Worm (Caenorhabditis elegans): ENCODE measurements around the gene F19H6.5.
A peak's percentile ranks its signal among the peaks of the same experiment; 100 is the strongest.

F19H6.5 gene

DNA sequence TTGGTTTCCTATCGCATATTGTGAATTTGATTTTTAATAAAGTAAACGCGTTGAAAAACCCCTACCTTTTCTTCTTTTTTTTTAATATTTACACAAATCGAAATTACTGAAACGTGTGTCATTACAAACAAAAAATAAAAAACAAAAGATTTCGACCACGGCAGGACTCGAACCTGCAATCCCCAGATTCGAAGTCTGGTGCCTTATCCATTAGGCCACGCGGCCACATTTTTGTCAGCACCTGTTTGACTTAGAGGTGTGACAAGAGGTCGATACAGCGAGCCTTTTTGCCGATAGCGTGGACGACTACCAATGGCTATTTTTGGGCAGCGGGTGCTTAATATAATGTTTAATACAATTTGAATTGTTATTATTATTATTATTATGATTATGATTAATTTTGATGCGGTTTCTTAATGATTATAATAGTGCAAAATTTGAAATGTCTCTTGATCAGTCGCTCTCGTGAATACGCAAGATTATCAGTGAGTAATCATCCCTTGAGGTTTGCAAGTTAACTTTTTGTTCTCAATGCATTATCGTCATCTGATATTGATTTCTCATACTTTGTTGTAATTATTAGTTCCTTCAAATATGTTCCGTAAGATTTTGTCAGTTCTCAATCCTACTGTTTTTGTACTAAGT lies 26.7 kb downstream of the F19H6.5 start, which contains the start of gene srd-44 (continued):
- TF ChIP-seq Y48G9A.11 (GFP tag; IDR thresholded peaks at IDR 0.05) (no peak; the same call in 1 of the 2 replicates), dve-1 (tag; optimal IDR thresholded peaks at IDR 0.05; ENCODE audit: insufficient read depth) (no peak), ctbp-1 (GFP tag; IDR thresholded peaks at IDR 0.05) (no peak), fos-1 (tag; optimal IDR thresholded peaks at IDR 0.05) (no peak), ZK546.5 (tag; optimal IDR thresholded peaks at IDR 0.05) (no peak), R02D3.7 (tag; optimal IDR thresholded peaks at IDR 0.05) (no peak), nhr-111 (GFP tag; optimal IDR thresholded peaks at IDR 0.05) (no peak), mxl-2 (GFP tag; conservative IDR thresholded peaks at IDR 0.05) (no peak), zfp-2 (tag; optimal IDR thresholded peaks at IDR 0.05) (no peak), zag-1 (tag; optimal IDR thresholded peaks at IDR 0.05) (no peak), pqm-1 (tag; optimal IDR thresholded peaks at IDR 0.05) (no peak), hlh-30 (tag; optimal IDR thresholded peaks at IDR 0.05; ENCODE audit: insufficient read depth) (no peak), arid-1 (GFP tag; conservative IDR thresholded peaks at IDR 0.05) (no peak), T20F7.1 (GFP tag; optimal IDR thresholded peaks at IDR 0.05) (no peak), set-16 (GFP tag; IDR thresholded peaks at IDR 0.05) (no peak), nhr-237 (tag; optimal IDR thresholded peaks at IDR 0.05) (no peak), lir-3 (tag; optimal IDR thresholded peaks at IDR 0.05) (no peak), ceh-82 (tag; optimal IDR thresholded peaks at IDR 0.05) (no peak), unc-130 (GFP tag; optimal IDR thresholded peaks at IDR 0.05) (no peak), lin-29 (GFP tag; IDR thresholded peaks at IDR 0.05) (no peak), lsy-2 (tag; optimal IDR thresholded peaks at IDR 0.05) (no peak), lim-7 (GFP tag; IDR thresholded peaks at IDR 0.05) (no peak), spr-3 (GFP tag; optimal IDR thresholded peaks at IDR 0.05) (no peak), ztf-7 (tag; optimal IDR thresholded peaks at IDR 0.05) (no peak), nhr-28 (tag; optimal IDR thresholded peaks at IDR 0.05) (no peak), ces-1 (GFP tag; optimal IDR thresholded peaks at IDR 0.05) (no peak), ceh-32 (tag; optimal IDR thresholded peaks at IDR 0.05; ENCODE audit: poor library complexity) (no peak), dpl-1 (GFP tag; optimal IDR thresholded peaks at IDR 0.05) (no peak), lin-39 (tag; optimal IDR thresholded peaks at IDR 0.05) (no peak), tag-97 (GFP tag; IDR thresholded peaks at IDR 0.05) (no peak), mdl-1 (tag; optimal IDR thresholded peaks at IDR 0.05) (peak in 1 of 2 experiments; percentile 2), Y75B8A.6 (GFP tag; IDR thresholded peaks at IDR 0.05) (0 out of 2 replicates have a peak, but pooled peaks have one; percentile 47), nhr-6 (tag; optimal IDR thresholded peaks at IDR 0.05) (no peak), madf-5 (GFP tag; IDR thresholded peaks at IDR 0.05) (no peak), zip-2 (tag; optimal IDR thresholded peaks at IDR 0.05) (no peak), spr-1 (tag; optimal IDR thresholded peaks at IDR 0.05) (peak; percentile 4), hif-1 (tag; optimal IDR thresholded peaks at IDR 0.05) (no peak), madf-9 (GFP tag; conservative IDR thresholded peaks at IDR 0.05) (no peak), attf-4 (tag; optimal IDR thresholded peaks at IDR 0.05) (no peak), T26A8.4 (GFP tag; IDR thresholded peaks at IDR 0.05) (no peak), snpc-4 (tag; optimal IDR thresholded peaks at IDR 0.05) (no peak), gei-8 (GFP tag; optimal IDR thresholded peaks at IDR 0.05) (no peak), lin-15B (tag; optimal IDR thresholded peaks at IDR 0.05) (no peak), hlh-11 (tag; optimal IDR thresholded peaks at IDR 0.05) (no peak), ztf-11 (tag; optimal IDR thresholded peaks at IDR 0.05) (no peak), daf-16 (GFP tag; optimal IDR thresholded peaks at IDR 0.05) (peak; percentile 8 to 30), daf-16 (tag; optimal IDR thresholded peaks at IDR 0.05) (no peak), nhr-42 (GFP tag; IDR thresholded peaks at IDR 0.05) (0 out of 2 replicates have a peak, but pooled peaks have one; percentile 47), nhr-10 (tag; optimal IDR thresholded peaks at IDR 0.05) (no peak), saeg-2 (GFP tag; IDR thresholded peaks at IDR 0.05) (no peak), nhr-76 (tag; optimal IDR thresholded peaks at IDR 0.05) (no peak), zfp-3 (GFP tag; conservative IDR thresholded peaks at IDR 0.05) (no peak)
